Worm (Caenorhabditis elegans) whole organism, mixed stage, embryonic: Measurements from ENCODE around the gene wrm-1.

ENCODE experiments used
- M03D4.4 ChIP-seq: sonication (generic microtip); optimal IDR thresholded peaks from 2 replicates; lab custom pipeline; 2017; ENCODE audit warnings: mild to moderate bottlenecking, missing genetic modification characterization, missing compliant biosample characterization
- bed-3 ChIP-seq: fragments of 200-800 bp; sonication (Bioruptor generic); optimal IDR thresholded peaks from 3 replicates; lab custom pipeline; 2018; ENCODE audit warnings: mild to moderate bottlenecking, missing genetic modification characterization, moderate library complexity, missing compliant biosample characterization
- ceh-83 ChIP-seq: fragments of 200-800 bp; sonication (Bioruptor generic); optimal IDR thresholded peaks from 2 replicates; lab custom pipeline; 2018; ENCODE audit warnings: mild to moderate bottlenecking, missing genetic modification characterization, missing compliant biosample characterization
- ces-1 ChIP-seq: fragments of 150-350 bp; optimal IDR thresholded peaks from 2 replicates; lab custom pipeline; 2014; ENCODE audit warnings: missing biosample characterization, missing genetic modification reagents, missing genetic modification characterization
- cnd-1 ChIP-seq: fragments of 200-800 bp; sonication (Bioruptor generic); optimal IDR thresholded peaks from 2 replicates; lab custom pipeline; 2018; ENCODE audit warnings: mild to moderate bottlenecking, missing genetic modification characterization, missing compliant biosample characterization
- drap-1 ChIP-seq: fragments of 200-800 bp; sonication (Bioruptor generic); optimal IDR thresholded peaks from 3 replicates; lab custom pipeline; 2018; ENCODE audit warnings: mild to moderate bottlenecking, missing genetic modification characterization, missing compliant biosample characterization
- elt-1 ChIP-seq: sonication (generic microtip); optimal IDR thresholded peaks from 2 replicates; lab custom pipeline; 2017; ENCODE audit warnings: missing genetic modification characterization, mild to moderate bottlenecking, missing compliant biosample characterization, antibody characterized with exemption, moderate library complexity, borderline replicate concordance; ENCODE audit not compliant: insufficient read depth
- elt-3 ChIP-seq: fragments of 150-350 bp; optimal IDR thresholded peaks from 2 replicates; lab custom pipeline; 2014; ENCODE audit warnings: missing biosample characterization, missing genetic modification characterization
- ham-2 ChIP-seq: fragments of 200-800 bp; sonication (Bioruptor generic); optimal IDR thresholded peaks from 2 replicates; lab custom pipeline; 2018; ENCODE audit warnings: mild to moderate bottlenecking, missing genetic modification characterization, missing compliant biosample characterization
- mab-5 ChIP-seq: fragments of 150-350 bp; optimal IDR thresholded peaks from 2 replicates; lab custom pipeline; 2014; ENCODE audit warnings: missing biosample characterization, missing genetic modification characterization
- nhr-76 ChIP-seq: sonication (generic microtip); optimal IDR thresholded peaks from 2 replicates; lab custom pipeline; 2017; ENCODE audit warnings: missing biosample characterization, missing genetic modification characterization
- pha-4 ChIP-seq: fragments of 150-350 bp; optimal IDR thresholded peaks from 2 replicates; lab custom pipeline; 2018; ENCODE audit warnings: missing biosample characterization, missing genetic modification reagents, missing genetic modification characterization
- sem-2 ChIP-seq: fragments of 200-800 bp; sonication (Bioruptor generic); optimal IDR thresholded peaks from 2 replicates; lab custom pipeline; 2018; ENCODE audit warnings: mild to moderate bottlenecking, missing genetic modification characterization, missing compliant biosample characterization
- sptf-1 ChIP-seq: sonication (generic microtip); optimal IDR thresholded peaks from 2 replicates; lab custom pipeline; 2017; ENCODE audit warnings: mild to moderate bottlenecking, missing genetic modification characterization, moderate library complexity, missing compliant biosample characterization
- unc-120 ChIP-seq: sonication (generic microtip); optimal IDR thresholded peaks from 2 replicates; lab custom pipeline; 2017; ENCODE audit warnings: missing genetic modification characterization, missing compliant biosample characterization; ENCODE audit not compliant: poor library complexity, severe bottlenecking
- zip-8 ChIP-seq: fragments of 150-350 bp; optimal IDR thresholded peaks from 2 replicates; lab custom pipeline; 2014; ENCODE audit warnings: missing biosample characterization, missing genetic modification characterization
- ztf-11 ChIP-seq: fragments of 150-350 bp; optimal IDR thresholded peaks from 2 replicates; lab custom pipeline; 2014; ENCODE audit warnings: missing biosample characterization, missing genetic modification characterization

The wrm-1 gene

ce11 chrIII:5760721-5761120 lies 38.1 kb downstream of the wrm-1 start:
- TF ChIP-seq ces-1 (peak; percentile 89), bed-3 (GFP tag; lab: Kevin White, UChicago) (no peak)

ce11 chrIII:5761886-5762285 lies 39.2 kb downstream of the wrm-1 start:
- TF ChIP-seq elt-3, result no peak
- TF ChIP-seq sptf-1, result no peak
- no peak for TF ChIP-seq unc-120
- TF ChIP-seq nhr-76 (tag; lab: Kevin White, UChicago), result no peak
- no peak for TF ChIP-seq pha-4 (tag; lab: Kevin White, UChicago)
- no peak for TF ChIP-seq ztf-11 (tag; lab: Kevin White, UChicago)
- no peak for TF ChIP-seq sem-2
- TF ChIP-seq elt-1, result no peak
- TF ChIP-seq ham-2 (GFP tag; lab: Kevin White, UChicago), result no peak
- TF ChIP-seq ceh-83 (GFP tag; lab: Kevin White, UChicago), result no peak
- no peak for TF ChIP-seq zip-8 (tag; lab: Kevin White, UChicago)
- TF ChIP-seq, all 35 proteins: peak for 0

- TF ChIP-seq unc-120, result no peak
- peak; percentile 61 for TF ChIP-seq zip-8 (tag; lab: Kevin White, UChicago)
- TF ChIP-seq ces-1, result no peak
- no peak for TF ChIP-seq ztf-11 (tag; lab: Kevin White, UChicago)
- TF ChIP-seq mab-5, result no peak
Measured at ce11 chrIII:5763988-5764387, 41.3 kb downstream of the wrm-1 start.

- TF ChIP-seq unc-120 (peak; percentile 71), ces-1 (no peak), ham-2 (GFP tag; lab: Kevin White, UChicago) (peak; percentile 55), elt-3 (no peak), bed-3 (GFP tag; lab: Kevin White, UChicago) (peak; percentile 43), cnd-1 (tag; lab: Kevin White, UChicago) (peak; percentile 61), M03D4.4 (tag; lab: Kevin White, UChicago) (no peak), drap-1 (peak; percentile 72), ceh-83 (GFP tag; lab: Kevin White, UChicago) (peak; percentile 56)
Measured at ce11 chrIII:5769726-5770235, 47.1 kb downstream of the wrm-1 start, which contains the start of gene cutl-23. cutl-23 (plus strand) TSS chrIII:5770185.
